Worm (Caenorhabditis elegans): ENCODE measurements around the gene ceh-99.

ce11 chrII:12506511-12506910 lies 13.3 kb upstream of the ceh-99 start:
- no peak for TF ChIP-seq lsy-2 (tag; optimal IDR thresholded peaks at IDR 0.05)
- TF ChIP-seq nhr-12 (tag; optimal IDR thresholded peaks at IDR 0.05), result no peak
- no peak for TF ChIP-seq snpc-4 (tag; optimal IDR thresholded peaks at IDR 0.05)
- TF ChIP-seq sptf-1 (tag; optimal IDR thresholded peaks at IDR 0.05), result no peak
- TF ChIP-seq unc-62 (GFP tag; optimal IDR thresholded peaks at IDR 0.05), result no peak
- no peak for TF ChIP-seq pha-4 (tag; optimal IDR thresholded peaks at IDR 0.05)
- no peak for TF ChIP-seq mep-1 (tag; optimal IDR thresholded peaks at IDR 0.05)
- no peak for TF ChIP-seq lin-32 (GFP tag; optimal IDR thresholded peaks at IDR 0.05)
- TF ChIP-seq M03D4.4 (tag; optimal IDR thresholded peaks at IDR 0.05), result no peak
- no peak for TF ChIP-seq nhr-76 (tag; optimal IDR thresholded peaks at IDR 0.05)
